Worm (Caenorhabditis elegans): ENCODE data around the gene W04G3.5.

ce11 chrX:11073358-11073757, at the start of gene W04G3.5:
- TF ChIP-seq nhr-11 (tag; optimal IDR thresholded peaks at IDR 0.05) (no peak), ama-1 (optimal IDR thresholded peaks at IDR 0.05) (no peak), zag-1 (tag; optimal IDR thresholded peaks at IDR 0.05) (no peak), ceh-82 (tag; optimal IDR thresholded peaks at IDR 0.05) (no peak), C34F6.9 (tag; optimal IDR thresholded peaks at IDR 0.05) (no peak), sma-9 (GFP tag; optimal IDR thresholded peaks at IDR 0.05) (no peak), sma-9 (tag; optimal IDR thresholded peaks at IDR 0.05) (no peak), sma-3 (GFP tag; optimal IDR thresholded peaks at IDR 0.05) (no peak), skn-1 (tag; optimal IDR thresholded peaks at IDR 0.05) (no peak), ztf-1 (GFP tag; conservative IDR thresholded peaks at IDR 0.05) (no peak), mab-5 (tag; optimal IDR thresholded peaks at IDR 0.05) (no peak), lin-13 (GFP tag; optimal IDR thresholded peaks at IDR 0.05) (no peak), snpc-4 (tag; optimal IDR thresholded peaks at IDR 0.05) (no peak), mbf-1 (tag; optimal IDR thresholded peaks at IDR 0.05) (no peak)
